Fruit fly (Drosophila melanogaster) Kc167 (cell line): ENCODE measurements around the gene Fbp2.

Experiments used
- Myc ChIP-seq: fragments of >200 bp; optimal IDR thresholded peaks from 2 replicates; lab custom pipeline; 2017; ENCODE audit warnings: missing external identifiers
- Sin3A ChIP-seq: fragments of >200 bp; optimal IDR thresholded peaks from 2 replicates; lab custom pipeline; 2018; ENCODE audit warnings: missing external identifiers
- h ChIP-seq: fragments of >200 bp; optimal IDR thresholded peaks from 3 replicates; lab custom pipeline; 2018; ENCODE audit warnings: missing external identifiers
- insv ChIP-seq: fragments of >200 bp; optimal IDR thresholded peaks from 3 replicates; lab custom pipeline; 2018; ENCODE audit warnings: missing external identifiers
- psq ChIP-seq: fragments of >200 bp; optimal IDR thresholded peaks from 2 replicates; lab custom pipeline; 2017; ENCODE audit warnings: missing external identifiers
- ttk ChIP-seq: sonication (Bioruptor generic); optimal IDR thresholded peaks from 2 replicates; lab custom pipeline; 2017; ENCODE audit warnings: missing external identifiers

The Fbp2 gene

DNA sequence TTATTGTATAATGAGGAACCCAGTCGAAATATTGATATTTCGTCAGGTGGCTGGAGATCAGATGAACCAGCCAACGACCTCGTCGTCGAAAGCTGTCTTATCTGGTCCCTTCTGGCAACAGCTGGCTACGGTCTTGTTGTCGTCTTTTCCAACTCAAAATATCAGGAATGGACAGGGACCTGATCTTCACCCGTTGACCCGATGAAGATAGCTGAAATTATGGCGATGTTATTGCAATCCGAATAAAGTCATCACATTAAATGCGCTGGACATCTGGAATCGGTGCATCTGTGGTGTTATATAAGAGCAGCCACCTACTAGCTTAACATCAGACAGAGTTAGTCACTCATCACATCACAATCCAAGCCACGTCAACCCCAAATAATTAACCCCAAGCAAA lies at the start of gene Fbp2:
Gene Fbp2, plus strand, starts transcription at position 251 of the 400 bp plus-strand sequence.
- TF ChIP-seq insv (lab: Kevin White, UChicago): no peak
- no peak for TF ChIP-seq ttk
- no peak for TF ChIP-seq Sin3A (lab: Kevin White, UChicago)
- TF ChIP-seq Myc: no peak
- no peak for TF ChIP-seq psq (lab: Kevin White, UChicago)
- TF ChIP-seq h (lab: Kevin White, UChicago): no peak

DNA sequence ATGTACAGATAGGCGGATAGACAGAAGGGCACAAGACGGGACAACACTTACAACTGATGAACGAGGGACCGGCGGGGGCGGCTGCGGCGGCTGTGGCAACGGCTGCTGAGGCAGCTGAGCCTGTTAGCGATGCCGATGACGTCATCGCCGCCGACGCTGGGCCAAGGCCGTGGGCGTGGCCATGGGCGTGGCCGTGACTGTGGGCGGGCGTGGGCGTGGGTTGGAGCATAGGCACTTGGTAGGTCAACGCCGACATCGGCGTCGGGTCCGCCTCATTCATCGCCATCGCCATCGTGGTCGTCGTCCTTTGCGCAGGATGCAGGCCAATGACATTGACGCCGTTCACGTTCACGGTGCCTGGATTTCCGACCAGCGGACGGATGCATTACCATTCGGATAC lies 48.8 kb upstream of the Fbp2 start:
- TF ChIP-seq Myc: no peak
- TF ChIP-seq ttk: no peak
- no peak for TF ChIP-seq h (lab: Kevin White, UChicago)
- no peak for TF ChIP-seq insv (lab: Kevin White, UChicago)
- no peak for TF ChIP-seq Sin3A (lab: Kevin White, UChicago)

DNA sequence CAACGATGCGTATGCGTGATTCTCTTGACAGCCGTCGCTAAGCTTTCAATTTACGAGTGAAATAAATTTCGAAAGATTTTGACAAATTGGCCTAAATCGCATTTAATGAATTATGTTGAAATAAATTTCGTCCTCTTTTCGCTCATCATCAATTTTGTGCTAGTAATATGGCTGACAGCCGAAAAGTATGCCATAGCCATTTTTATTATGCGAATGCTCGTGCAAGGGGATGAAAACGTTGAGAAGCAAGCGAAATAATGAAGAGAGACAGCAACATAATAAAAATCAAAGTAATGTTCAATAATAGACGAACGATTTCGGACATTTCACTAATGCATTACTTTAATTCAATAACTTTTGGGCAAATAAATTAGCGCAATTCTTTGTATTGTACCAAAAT lies 40.3 kb upstream of the Fbp2 start:
- TF ChIP-seq psq (lab: Kevin White, UChicago): no peak
- no peak for TF ChIP-seq Sin3A (lab: Kevin White, UChicago)
- no peak for TF ChIP-seq insv (lab: Kevin White, UChicago)
- no peak for TF ChIP-seq Myc
- TF ChIP-seq ttk: no peak
- TF ChIP-seq h (lab: Kevin White, UChicago): no peak

DNA sequence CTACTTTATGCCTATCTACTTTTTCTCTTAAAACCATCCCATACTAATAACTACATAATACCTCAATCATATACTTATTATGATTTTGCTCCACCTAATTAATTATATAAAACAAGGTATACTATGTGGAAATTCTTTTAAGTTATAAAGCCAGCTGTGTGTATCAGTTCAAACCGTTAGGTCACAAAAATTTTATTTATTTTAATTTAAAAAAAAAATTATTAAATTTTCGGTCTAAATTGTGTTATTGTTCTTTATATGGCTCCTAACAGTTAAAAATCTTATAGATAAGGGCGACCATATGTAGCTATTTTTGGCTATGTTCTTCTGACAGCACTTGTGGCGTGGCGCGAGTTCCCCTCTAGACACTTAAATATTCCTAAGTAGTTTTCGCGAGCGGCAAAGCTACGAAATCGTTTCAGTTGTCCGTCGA lies 39.3 kb upstream of the Fbp2 start, which contains the start of gene Aldh:
Gene Aldh, plus strand, starts transcription at position 150 of the 433 bp plus-strand sequence.
- TF ChIP-seq psq (lab: Kevin White, UChicago) (no peak), ttk (no peak), h (lab: Kevin White, UChicago) (no peak), Sin3A (lab: Kevin White, UChicago) (no peak), Myc (no peak), insv (lab: Kevin White, UChicago) (no peak)

DNA sequence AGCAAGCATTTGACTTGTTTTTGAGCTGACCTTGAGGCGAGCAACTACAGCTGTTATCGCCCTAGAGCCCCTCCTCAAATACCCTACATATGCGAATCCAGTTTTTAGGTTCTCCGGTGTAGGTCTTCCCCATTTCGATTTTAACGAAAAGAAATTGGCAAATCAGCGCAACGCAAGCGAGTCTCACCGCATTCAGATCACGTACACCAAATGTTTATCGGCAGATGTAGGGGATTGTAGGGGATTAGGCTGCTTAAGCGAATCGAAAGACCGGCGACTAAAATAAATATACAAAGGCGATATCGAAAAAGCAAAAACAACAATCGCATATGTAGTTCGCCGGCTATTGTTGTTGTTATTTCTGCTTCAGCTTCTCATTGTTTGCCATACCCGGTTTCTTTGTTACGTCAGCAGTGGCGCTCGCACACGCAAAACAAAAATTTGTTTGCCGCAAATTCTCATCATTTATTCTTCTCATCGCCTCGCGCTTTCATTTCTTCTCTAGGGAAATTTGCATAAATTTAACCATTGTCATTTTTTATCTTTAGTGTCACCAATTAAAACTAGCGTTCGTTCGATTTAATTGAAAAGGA lies 38.5 kb upstream of the Fbp2 start:
- no peak for TF ChIP-seq insv (lab: Kevin White, UChicago)
- TF ChIP-seq Sin3A (lab: Kevin White, UChicago): no peak

DNA sequence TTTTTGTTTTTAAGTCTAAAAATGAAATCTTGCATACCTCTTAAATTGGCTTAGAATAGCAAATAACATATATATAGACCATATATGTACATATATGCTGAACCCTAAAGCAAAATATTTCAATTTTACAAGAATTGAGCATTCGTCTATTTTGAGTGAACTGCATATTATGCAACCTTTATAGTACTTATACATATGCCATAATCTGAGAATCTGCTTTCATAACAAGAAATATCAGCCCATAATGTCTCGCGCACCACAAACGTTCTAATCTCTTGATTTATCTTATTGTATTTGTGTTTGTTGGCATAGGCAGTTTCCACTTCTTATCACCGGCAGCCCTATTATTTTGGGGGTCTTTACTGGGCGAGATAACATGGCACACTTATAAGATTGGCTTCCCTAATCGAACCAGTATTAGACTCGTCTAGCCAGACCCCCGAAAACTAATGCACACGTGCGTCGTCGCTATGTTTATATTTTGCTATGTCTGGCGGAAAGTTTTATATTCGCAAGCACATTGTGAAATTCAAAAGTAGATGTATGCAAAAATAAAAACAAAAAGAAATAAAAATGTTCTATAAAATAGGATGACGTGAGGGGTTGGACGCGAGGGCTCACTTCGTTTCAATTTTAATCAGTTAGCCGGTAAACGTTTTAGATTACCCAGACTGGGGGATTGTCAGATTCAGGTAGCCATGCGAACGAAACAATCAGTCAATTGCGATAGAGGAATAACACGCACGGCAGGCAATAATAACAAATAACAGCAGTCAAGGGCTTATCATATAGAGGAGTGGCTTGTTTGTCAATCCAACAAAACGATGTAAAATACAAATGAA lies 37.4 kb upstream of the Fbp2 start:
- TF ChIP-seq h (lab: Kevin White, UChicago) (no peak), insv (lab: Kevin White, UChicago) (no peak), psq (lab: Kevin White, UChicago) (no peak), Myc (no peak), ttk (no peak), Sin3A (lab: Kevin White, UChicago) (no peak)

DNA sequence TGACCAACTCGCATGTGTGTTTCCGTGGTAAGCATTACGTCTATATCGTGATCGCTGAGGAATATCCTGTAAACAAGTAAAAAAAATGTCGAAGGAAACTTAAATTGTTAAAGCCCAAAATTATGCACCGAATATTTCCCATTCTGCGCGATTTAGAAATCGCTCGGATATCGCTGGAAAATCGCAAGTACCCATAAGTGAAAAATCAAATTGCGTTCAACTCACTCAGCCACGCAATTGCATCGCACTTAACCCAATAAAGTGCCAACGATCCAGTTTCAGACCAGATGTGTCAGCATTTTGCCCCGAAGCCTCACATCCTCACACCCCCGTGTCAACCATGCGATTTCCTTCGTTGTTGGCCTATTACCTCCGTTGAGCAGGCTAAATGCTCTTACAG lies 30.2 kb upstream of the Fbp2 start:
- no peak for TF ChIP-seq Sin3A (lab: Kevin White, UChicago)
- TF ChIP-seq ttk: no peak
- no peak for TF ChIP-seq psq (lab: Kevin White, UChicago)
- no peak for TF ChIP-seq h (lab: Kevin White, UChicago)
- no peak for TF ChIP-seq Myc
- no peak for TF ChIP-seq insv (lab: Kevin White, UChicago)

DNA sequence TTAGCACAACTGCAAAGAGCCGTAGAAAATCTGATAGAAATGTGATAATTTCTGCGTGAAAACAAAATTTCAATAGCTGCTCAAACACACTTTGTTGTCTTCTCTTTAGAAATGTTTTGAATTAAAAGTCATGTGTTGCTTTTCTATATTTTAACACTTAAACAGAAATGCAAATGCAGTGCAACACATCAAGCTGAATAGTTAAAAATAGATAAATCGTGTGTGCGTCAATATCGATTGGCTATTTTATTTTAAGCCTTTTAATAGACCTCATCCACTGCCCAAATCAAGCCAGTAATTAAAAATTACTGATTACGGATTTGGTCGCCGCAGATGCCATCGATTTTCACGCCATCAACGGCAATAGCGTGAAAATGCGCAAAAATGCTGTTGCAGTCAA lies 28.7 kb upstream of the Fbp2 start, which contains the start of gene CG4438:
Gene CG4438, minus strand, starts transcription at position 101 of the 400 bp plus-strand sequence.
- no peak for TF ChIP-seq insv (lab: Kevin White, UChicago)
- TF ChIP-seq ttk: no peak
- no peak for TF ChIP-seq Myc
- no peak for TF ChIP-seq h (lab: Kevin White, UChicago)
- no peak for TF ChIP-seq Sin3A (lab: Kevin White, UChicago)
- TF ChIP-seq psq (lab: Kevin White, UChicago): no peak

DNA sequence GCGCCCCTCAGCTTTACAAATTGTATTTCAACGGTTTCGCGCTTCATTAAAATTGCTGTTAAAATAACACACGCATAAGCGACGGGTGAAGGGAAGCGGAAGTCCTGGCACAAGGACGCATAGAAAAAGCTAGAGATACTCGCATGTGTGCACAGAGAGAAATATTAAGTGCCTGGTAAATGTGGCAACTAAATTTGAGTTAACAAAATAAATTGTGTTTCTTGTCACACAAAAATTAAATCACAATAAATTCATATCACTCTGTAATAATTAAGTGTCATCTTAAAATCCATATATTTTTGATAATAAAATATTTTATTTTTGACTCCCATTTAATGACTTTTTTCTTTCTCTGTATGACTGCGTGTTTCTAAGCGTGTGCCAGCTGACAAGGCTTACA lies 26.4 kb upstream of the Fbp2 start:
- no peak for TF ChIP-seq Sin3A (lab: Kevin White, UChicago)
- no peak for TF ChIP-seq Myc
- TF ChIP-seq h (lab: Kevin White, UChicago): no peak
- no peak for TF ChIP-seq psq (lab: Kevin White, UChicago)
- TF ChIP-seq insv (lab: Kevin White, UChicago): no peak
- no peak for TF ChIP-seq ttk

DNA sequence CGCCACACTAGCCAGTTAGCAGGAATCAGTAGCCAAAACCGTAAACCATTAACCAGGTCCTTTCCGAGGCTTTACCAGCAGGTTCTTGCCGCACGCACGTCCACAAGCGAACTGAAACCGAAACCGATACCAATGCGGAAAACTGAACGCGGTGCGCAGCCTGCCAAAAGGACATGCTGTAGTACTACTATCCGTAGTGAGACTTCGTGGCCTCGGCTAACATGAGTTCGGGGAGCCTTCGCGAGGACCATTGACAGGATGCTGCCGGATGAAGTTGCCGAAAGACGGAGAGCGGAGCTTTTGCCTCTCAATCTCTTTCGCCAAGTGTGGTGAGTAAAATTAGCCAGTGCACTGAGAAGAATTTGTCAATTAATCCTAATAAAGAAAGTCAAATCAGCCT lies 11.5 kb upstream of the Fbp2 start, which contains the start of gene Shawl:
Gene Shawl, minus strand, starts transcription at position 104 of the 400 bp plus-strand sequence.
- TF ChIP-seq insv (lab: Kevin White, UChicago) (no peak), Sin3A (lab: Kevin White, UChicago) (no peak), ttk (no peak), h (lab: Kevin White, UChicago) (no peak), Myc (no peak), psq (lab: Kevin White, UChicago) (no peak)

DNA sequence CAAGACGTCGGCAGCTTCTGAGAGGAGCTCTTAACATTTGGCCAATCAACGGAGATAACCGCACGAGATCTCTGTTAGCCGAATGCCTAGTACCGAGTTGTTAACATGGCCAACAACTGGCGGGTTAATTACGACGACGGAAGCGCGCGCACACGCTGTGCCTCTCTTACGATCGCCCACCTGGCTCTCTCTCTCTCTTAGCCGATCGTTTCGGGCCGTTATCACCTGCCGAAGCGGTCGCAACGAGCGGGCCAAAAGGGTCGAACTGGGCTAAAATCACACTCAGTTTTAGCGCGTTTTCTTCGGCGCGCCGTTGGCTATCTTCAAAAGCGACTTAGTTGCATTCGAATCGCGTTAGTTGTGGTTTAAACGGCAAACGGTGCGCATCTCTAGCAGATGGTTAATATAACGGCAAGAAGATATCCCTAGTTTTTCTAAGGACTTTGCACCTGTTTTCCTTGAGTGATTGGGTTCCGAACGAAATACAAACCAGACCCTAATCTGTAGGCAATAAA lies 10.3 kb upstream of the Fbp2 start, which contains the start of gene Mco1:
Gene Mco1, plus strand, starts transcription at position 345 of the 515 bp plus-strand sequence.
- TF ChIP-seq Myc (no peak), h (lab: Kevin White, UChicago) (no peak), psq (lab: Kevin White, UChicago) (no peak), ttk (no peak), insv (lab: Kevin White, UChicago) (no peak), Sin3A (lab: Kevin White, UChicago) (no peak)

DNA sequence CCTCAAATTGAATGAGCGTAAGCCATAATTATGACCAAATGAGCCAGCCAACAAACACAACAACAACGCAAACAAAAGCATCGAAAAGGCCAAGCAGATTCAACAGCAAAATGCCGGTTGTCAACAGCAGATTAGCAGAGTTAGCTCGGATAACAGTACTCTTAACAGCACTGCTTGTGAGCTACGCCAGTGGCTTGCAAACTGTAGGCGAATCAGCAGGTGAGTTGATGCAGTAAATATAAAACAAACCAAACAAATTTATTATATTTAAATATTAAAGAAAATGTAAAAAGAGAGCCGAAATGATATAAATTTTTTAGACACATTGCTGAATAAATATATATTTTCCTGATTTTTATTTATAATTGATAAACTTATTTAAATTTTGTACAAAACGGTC lies 5.9 kb upstream of the Fbp2 start:
- TF ChIP-seq psq (lab: Kevin White, UChicago) (no peak), ttk (no peak), h (lab: Kevin White, UChicago) (no peak), Sin3A (lab: Kevin White, UChicago) (no peak), insv (lab: Kevin White, UChicago) (no peak), Myc (no peak)
